Worm (Caenorhabditis elegans) whole organism, L2 larva: ENCODE results near the gene pbo-1.

Source experiments
- F13H6.1 ChIP-seq: sonication (generic microtip); optimal IDR thresholded peaks from 2 replicates; lab custom pipeline; 2016; ENCODE audit warnings: missing genetic modification characterization, missing compliant biosample characterization
- alr-1 ChIP-seq: fragments of 150-350 bp; optimal IDR thresholded peaks from 2 replicates; lab custom pipeline; 2014; ENCODE audit warnings: missing biosample characterization, missing genetic modification characterization
- aly-2 ChIP-seq: fragments of 150-350 bp; optimal IDR thresholded peaks from 2 replicates; lab custom pipeline; 2014; ENCODE audit warnings: missing biosample characterization, missing genetic modification characterization
- egl-27 ChIP-seq: sonication (generic microtip); optimal IDR thresholded peaks from 3 replicates; lab custom pipeline; 2017; ENCODE audit warnings: missing biosample characterization, missing genetic modification reagents, missing genetic modification characterization
- elt-3 ChIP-seq: sonication (generic microtip); optimal IDR thresholded peaks from 2 replicates; lab custom pipeline; 2017; ENCODE audit warnings: missing biosample characterization, missing genetic modification characterization
- fos-1 ChIP-seq: fragments of 150-350 bp; optimal IDR thresholded peaks from 2 replicates; lab custom pipeline; 2014; ENCODE audit warnings: missing biosample characterization, missing genetic modification characterization
- nhr-129 ChIP-seq: fragments of 150-350 bp; optimal IDR thresholded peaks from 2 replicates; lab custom pipeline; 2014; ENCODE audit warnings: missing biosample characterization, missing genetic modification characterization
- nhr-77 ChIP-seq: fragments of 150-350 bp; optimal IDR thresholded peaks from 2 replicates; lab custom pipeline; 2014; ENCODE audit warnings: missing biosample characterization, missing genetic modification characterization
- unc-39 ChIP-seq: fragments of 150-350 bp; optimal IDR thresholded peaks from 2 replicates; lab custom pipeline; 2014; ENCODE audit warnings: missing biosample characterization, missing genetic modification characterization
- unc-62 ChIP-seq: fragments of 150-350 bp; optimal IDR thresholded peaks from 2 replicates; lab custom pipeline; 2014; ENCODE audit warnings: missing biosample characterization, missing genetic modification reagents, missing genetic modification characterization
- ztf-11 ChIP-seq: sonication (generic microtip); optimal IDR thresholded peaks from 2 replicates; lab custom pipeline; 2017; ENCODE audit warnings: missing biosample characterization, missing genetic modification characterization

ce11 chrIII:2698740-2699139 is 12.5 kb upstream of the pbo-1 start, which contains the start of gene slc-30A9:
- TF ChIP-seq aly-2 (tag; lab: Kevin White, UChicago) (no peak), elt-3 (tag; lab: Kevin White, UChicago) (no peak), nhr-77 (tag; lab: Kevin White, UChicago) (no peak), ztf-11 (tag; lab: Kevin White, UChicago) (no peak), unc-62 (GFP tag; lab: Kevin White, UChicago) (no peak), nhr-129 (no peak), fos-1 (no peak), F13H6.1 (peak; percentile 4), egl-27 (tag; lab: Kevin White, UChicago) (no peak), unc-39 (tag; lab: Kevin White, UChicago) (no peak), alr-1 (tag; lab: Kevin White, UChicago) (no peak)
